Worm (Caenorhabditis elegans): ENCODE data around the gene gtap-1.

ce11 chrII:5880677-5881076 lies 47.6 kb upstream of the gtap-1 start:
- TF ChIP-seq ztf-11 (tag; optimal IDR thresholded peaks at IDR 0.05) = no peak
- TF ChIP-seq jun-1 (tag; optimal IDR thresholded peaks at IDR 0.05) = no peak
- no peak for TF ChIP-seq sptf-1 (tag; optimal IDR thresholded peaks at IDR 0.05)
- TF ChIP-seq lin-15B (tag; optimal IDR thresholded peaks at IDR 0.05) = no peak

All from whole organism, L1 larva.